Worm (Caenorhabditis elegans): Measurements from ENCODE around the gene ndub-6.

- TF ChIP-seq Y53G8AR.9 (GFP tag; conservative IDR thresholded peaks at IDR 0.05) (no peak), madf-3 (GFP tag; IDR thresholded peaks at IDR 0.05) (no peak), F10E7.11 (tag; optimal IDR thresholded peaks at IDR 0.05) (no peak), dox-1 (GFP tag; IDR thresholded peaks at IDR 0.05) (no peak)
Observed at ce11 chrIV:11649031-11649430, 3.2 kb upstream of the ndub-6 start, which contains the start of gene ZK809.8.

All from whole organism, young adult.